Fruit fly (Drosophila melanogaster): Measurements from ENCODE around the gene Ir7a.

Ir7a gene

DNA sequence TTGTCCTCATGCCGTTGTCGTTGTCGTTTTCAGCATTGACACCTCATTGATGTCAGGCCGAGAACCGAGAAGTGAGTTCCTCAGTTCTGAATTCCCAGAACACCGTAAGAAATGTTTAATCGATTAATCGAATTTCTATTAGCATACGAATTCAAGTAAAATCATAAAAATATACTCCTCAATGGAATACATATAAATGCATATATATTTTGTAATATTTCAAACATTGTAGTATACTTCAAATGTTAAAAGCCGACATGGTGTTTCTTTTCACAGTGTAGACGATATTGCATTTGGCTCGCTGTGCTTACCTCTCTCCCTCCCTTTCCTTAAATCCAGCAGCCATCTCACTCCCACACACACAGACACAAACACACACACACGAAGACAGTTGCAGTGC is 36.3 kb downstream of the Ir7a start (continued):
- TF ChIP-seq bsh (GFP tag; optimal IDR thresholded peaks at IDR 0.05): peak in 1 of 2 experiments; percentile 76
- no peak for TF ChIP-seq gsb (GFP tag; IDR thresholded peaks at IDR 0.05)
- TF ChIP-seq Spps (tag; optimal IDR thresholded peaks at IDR 0.05): peak; percentile 6
